Worm (Caenorhabditis elegans) whole organism, young adult: Measurements from ENCODE around the gene E02C12.10.
"Not testable (repeated sequence)": the region's sequence is repeated elsewhere in the genome, so short reads cannot be mapped to it uniquely, and the experiment has no call there.

Experiments used
- B0019.2 ChIP-seq: fragments of 200-800 bp; sonication (Bioruptor generic); conservative IDR thresholded peaks from 2 replicates; pipeline ENCODE4 v1.3.6; 2022; ENCODE audit warnings: missing genetic modification reagents, missing genetic modification characterization, missing compliant biosample characterization
- C06A6.2 ChIP-seq: fragments of 200-800 bp; sonication (Bioruptor generic); conservative IDR thresholded peaks from 2 replicates; pipeline ENCODE4 v1.3.6; 2022; ENCODE audit warnings: missing genetic modification characterization, missing compliant biosample characterization
- C17E4.6 ChIP-seq: fragments of 200-800 bp; sonication (Bioruptor generic); IDR thresholded peaks from 2 replicates; pipeline ENCODE4 v1.3.6; 2022; ENCODE audit warnings: missing genetic modification reagents, missing genetic modification characterization, missing compliant biosample characterization
- F33H1.4 ChIP-seq: fragments of 200-800 bp; sonication (Bioruptor generic); IDR thresholded peaks from 2 replicates; pipeline ENCODE4 v1.3.6; 2022; ENCODE audit warnings: missing genetic modification reagents, missing genetic modification characterization, missing compliant biosample characterization
- F37B4.10 ChIP-seq: fragments of 200-800 bp; sonication (Bioruptor generic); IDR thresholded peaks from 2 replicates; pipeline ENCODE4 v1.3.6; 2022; ENCODE audit warnings: missing genetic modification characterization, missing compliant biosample characterization
- F39B2.1 ChIP-seq: fragments of 200-800 bp; sonication (Bioruptor generic); IDR thresholded peaks from 2 replicates; pipeline ENCODE4 v1.3.6; 2022; ENCODE audit warnings: missing genetic modification reagents, missing genetic modification characterization, missing compliant biosample characterization
- K11D2.4 ChIP-seq: fragments of 200-800 bp; sonication (Bioruptor generic); IDR thresholded peaks from 2 replicates; pipeline ENCODE4 v1.3.6; 2022; ENCODE audit warnings: missing genetic modification reagents, missing genetic modification characterization, missing compliant biosample characterization
- Y53F4B.3 ChIP-seq: fragments of 200-800 bp; sonication (Bioruptor generic); IDR thresholded peaks from 2 replicates; pipeline ENCODE4 v1.3.6; 2022; ENCODE audit warnings: missing genetic modification reagents, missing genetic modification characterization, missing compliant biosample characterization
- Y53G8AR.9 ChIP-seq: fragments of 200-800 bp; sonication (Bioruptor generic); conservative IDR thresholded peaks from 2 replicates; pipeline ENCODE4 v1.3.6; 2022; ENCODE audit warnings: missing genetic modification reagents, missing genetic modification characterization, missing compliant biosample characterization
- Y56A3A.18 ChIP-seq: fragments of 200-800 bp; sonication (Bioruptor generic); IDR thresholded peaks from 2 replicates; pipeline ENCODE4 v1.3.6; 2022; ENCODE audit warnings: missing genetic modification reagents, missing genetic modification characterization, missing compliant biosample characterization
- Y67H2A.10 ChIP-seq: fragments of 200-800 bp; sonication (Bioruptor generic); conservative IDR thresholded peaks from 2 replicates; pipeline ENCODE4 v1.3.6; 2022; ENCODE audit warnings: missing genetic modification reagents, missing genetic modification characterization, missing compliant biosample characterization
- Y79H2A.3 ChIP-seq: fragments of 200-800 bp; sonication (Bioruptor generic); conservative IDR thresholded peaks from 2 replicates; pipeline ENCODE4 v1.3.6; 2022; ENCODE audit warnings: missing genetic modification reagents, missing genetic modification characterization, missing compliant biosample characterization
- aptf-2 ChIP-seq: fragments of 200-800 bp; sonication (Bioruptor generic); conservative IDR thresholded peaks from 2 replicates; pipeline ENCODE4 v1.3.6; 2022; ENCODE audit warnings: missing genetic modification reagents, missing genetic modification characterization, missing compliant biosample characterization
- aptf-3 ChIP-seq: fragments of 200-800 bp; sonication (Bioruptor generic); IDR thresholded peaks from 2 replicates; pipeline ENCODE4 v1.3.6; 2022; ENCODE audit warnings: missing genetic modification characterization, missing compliant biosample characterization
- attf-3 ChIP-seq: fragments of 200-800 bp; sonication (Bioruptor generic); conservative IDR thresholded peaks from 2 replicates; pipeline ENCODE4 v1.3.6; 2022; ENCODE audit warnings: missing genetic modification reagents, missing genetic modification characterization, missing compliant biosample characterization
- attf-6 ChIP-seq: fragments of 200-800 bp; sonication (Bioruptor generic); IDR thresholded peaks from 2 replicates; pipeline ENCODE4 v1.3.6; 2022; ENCODE audit warnings: missing genetic modification reagents, missing genetic modification characterization, missing compliant biosample characterization
- bed-1 ChIP-seq: fragments of 200-800 bp; sonication (Bioruptor generic); IDR thresholded peaks from 2 replicates; pipeline ENCODE4 v1.3.6; 2022; ENCODE audit warnings: missing genetic modification reagents, missing genetic modification characterization, missing compliant biosample characterization
- bed-2 ChIP-seq: fragments of 200-800 bp; sonication (Bioruptor generic); IDR thresholded peaks from 2 replicates; pipeline ENCODE4 v1.3.6; 2022; ENCODE audit warnings: missing genetic modification reagents, missing genetic modification characterization, missing compliant biosample characterization
- cebp-1 ChIP-seq, 2 experiments: fragments of 200-800 bp in 1 of 2; sonication (Bioruptor generic) in 1 of 2; sonication (generic microtip) in 1 of 2; IDR thresholded peaks in 1 of 2; optimal IDR thresholded peaks in 1 of 2; 2 replicates each; pipeline versions ENCODE4 v1.3.6 to Lab custom; 2017 to 2022; ENCODE audit warnings: missing compliant biosample characterization in 2 of 2, missing genetic modification characterization in 2 of 2, mild to moderate bottlenecking in 1 of 2, missing genetic modification reagents in 1 of 2, moderate library complexity in 1 of 2
- ceh-100 ChIP-seq: fragments of 200-800 bp; sonication (Bioruptor generic); IDR thresholded peaks from 2 replicates; pipeline ENCODE4 v1.3.6; 2022; ENCODE audit warnings: missing genetic modification reagents, missing genetic modification characterization, missing compliant biosample characterization
- ceh-40 ChIP-seq: fragments of 200-800 bp; sonication (Bioruptor generic); IDR thresholded peaks from 2 replicates; pipeline ENCODE4 v1.3.6; 2022; ENCODE audit warnings: missing genetic modification characterization, missing compliant biosample characterization
- ceh-58 ChIP-seq: fragments of 200-800 bp; sonication (Bioruptor generic); IDR thresholded peaks from 2 replicates; pipeline ENCODE4 v1.3.6; 2022; ENCODE audit warnings: missing genetic modification characterization, missing compliant biosample characterization
- ceh-91 ChIP-seq: fragments of 200-800 bp; sonication (Bioruptor generic); IDR thresholded peaks from 2 replicates; pipeline ENCODE4 v1.3.6; 2022; ENCODE audit warnings: missing genetic modification reagents, missing genetic modification characterization, missing compliant biosample characterization
- egl-18 ChIP-seq: fragments of 200-800 bp; sonication (Bioruptor generic); IDR thresholded peaks from 2 replicates; pipeline ENCODE4 v1.3.6; 2022; ENCODE audit warnings: missing genetic modification reagents, missing genetic modification characterization, missing compliant biosample characterization
- egl-44 ChIP-seq: fragments of 200-800 bp; sonication (Bioruptor generic); IDR thresholded peaks from 2 replicates; pipeline ENCODE4 v1.3.6; 2022; ENCODE audit warnings: missing genetic modification reagents, missing genetic modification characterization, missing compliant biosample characterization
- ekl-4 ChIP-seq: fragments of 200-800 bp; sonication (Bioruptor generic); IDR thresholded peaks from 2 replicates; pipeline ENCODE4 v1.3.6; 2022; ENCODE audit warnings: missing genetic modification reagents, missing genetic modification characterization, missing compliant biosample characterization
- hmg-1.2 ChIP-seq: fragments of 200-800 bp; sonication (Bioruptor generic); IDR thresholded peaks from 2 replicates; pipeline ENCODE4 v1.3.6; 2022; ENCODE audit warnings: missing genetic modification reagents, missing genetic modification characterization, missing compliant biosample characterization
- hsf-1 ChIP-seq: fragments of 200-800 bp; sonication (Bioruptor generic); IDR thresholded peaks from 2 replicates; pipeline ENCODE4 v1.3.6; 2022; ENCODE audit warnings: missing genetic modification reagents, missing genetic modification characterization, missing compliant biosample characterization
- lag-1 ChIP-seq: fragments of 200-800 bp; sonication (Bioruptor generic); IDR thresholded peaks from 2 replicates; pipeline ENCODE4 v1.3.6; 2022; ENCODE audit warnings: missing genetic modification reagents, missing genetic modification characterization, missing compliant biosample characterization
- lin-26 ChIP-seq: fragments of 200-800 bp; sonication (Bioruptor generic); IDR thresholded peaks from 2 replicates; pipeline ENCODE4 v1.3.6; 2022; ENCODE audit warnings: missing genetic modification reagents, missing genetic modification characterization, missing compliant biosample characterization
- lir-1 ChIP-seq: fragments of 200-800 bp; sonication (Bioruptor generic); conservative IDR thresholded peaks from 2 replicates; pipeline ENCODE4 v1.3.6; 2022; ENCODE audit warnings: missing genetic modification reagents, missing genetic modification characterization, missing compliant biosample characterization
- madf-3 ChIP-seq: fragments of 200-800 bp; sonication (Bioruptor generic); IDR thresholded peaks from 2 replicates; pipeline ENCODE4 v1.3.6; 2022; ENCODE audit warnings: missing genetic modification reagents, missing genetic modification characterization, missing compliant biosample characterization
- madf-6 ChIP-seq: fragments of 200-800 bp; sonication (Bioruptor generic); IDR thresholded peaks from 2 replicates; pipeline ENCODE4 v1.3.6; 2022; ENCODE audit warnings: missing genetic modification reagents, missing genetic modification characterization, missing compliant biosample characterization
- mcd-1 ChIP-seq: fragments of 200-800 bp; sonication (Bioruptor generic); IDR thresholded peaks from 2 replicates; pipeline ENCODE4 v1.3.6; 2022; ENCODE audit warnings: missing genetic modification reagents, missing genetic modification characterization, missing compliant biosample characterization
- nfya-2 ChIP-seq: fragments of 200-800 bp; sonication (Bioruptor generic); IDR thresholded peaks from 2 replicates; pipeline ENCODE4 v1.3.6; 2022; ENCODE audit warnings: missing genetic modification reagents, missing genetic modification characterization, missing compliant biosample characterization
- nfyb-1 ChIP-seq: fragments of 200-800 bp; sonication (Bioruptor generic); IDR thresholded peaks from 2 replicates; pipeline ENCODE4 v1.3.6; 2022; ENCODE audit warnings: missing genetic modification reagents, missing genetic modification characterization, missing compliant biosample characterization
- nhr-120 ChIP-seq: fragments of 200-800 bp; sonication (Bioruptor generic); IDR thresholded peaks from 2 replicates; pipeline ENCODE4 v1.3.6; 2022; ENCODE audit warnings: missing genetic modification characterization, missing compliant biosample characterization
- pbrm-1 ChIP-seq: fragments of 200-800 bp; sonication (Bioruptor generic); IDR thresholded peaks from 2 replicates; pipeline ENCODE4 v1.3.6; 2022; ENCODE audit warnings: missing genetic modification reagents, missing genetic modification characterization, missing compliant biosample characterization
- ztf-25 ChIP-seq: fragments of 200-800 bp; sonication (Bioruptor generic); IDR thresholded peaks from 2 replicates; pipeline ENCODE4 v1.3.6; 2022; ENCODE audit warnings: missing genetic modification reagents, missing genetic modification characterization, missing compliant biosample characterization
- ztf-28 ChIP-seq: fragments of 200-800 bp; sonication (Bioruptor generic); IDR thresholded peaks from 2 replicates; pipeline ENCODE4 v1.3.6; 2022; ENCODE audit warnings: missing genetic modification reagents, missing genetic modification characterization, missing compliant biosample characterization
- ztf-6 ChIP-seq: fragments of 200-800 bp; sonication (Bioruptor generic); IDR thresholded peaks from 2 replicates; pipeline ENCODE4 v1.3.6; 2022; ENCODE audit warnings: missing genetic modification reagents, missing genetic modification characterization, missing compliant biosample characterization

Gene E02C12.10

DNA sequence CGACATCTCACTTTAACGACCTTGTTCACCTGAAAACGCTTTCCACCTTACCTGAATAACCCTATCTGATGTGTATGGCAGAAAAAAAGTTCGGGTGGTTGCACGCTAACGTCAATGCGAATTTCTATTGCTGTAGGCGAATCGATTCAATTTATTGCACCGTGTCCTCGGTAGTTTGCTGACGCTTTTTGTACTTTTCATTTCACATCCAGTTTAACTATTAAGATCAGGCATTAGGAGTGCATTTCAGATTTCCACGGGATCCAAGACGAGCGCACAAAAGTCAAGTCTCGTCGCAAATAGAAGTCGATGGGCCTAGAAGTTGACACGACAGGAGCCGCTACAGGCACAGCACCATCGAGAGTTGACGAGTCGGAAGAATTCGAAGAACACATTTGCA lies 35.9 kb downstream of the E02C12.10 start (continued):
- TF ChIP-seq aptf-2 (GFP tag; lab: Robert Waterston, UW) (0 out of 2 replicates have a peak, but pooled peaks have one; percentile 37), cebp-1 (GFP tag; IDR thresholded peaks at IDR 0.05; lab: Robert Waterston, UW) (peak; percentile 70; the same call in 1 of the 2 replicates), cebp-1 (tag; optimal IDR thresholded peaks at IDR 0.05; lab: Kevin White, UChicago) (peak; percentile 22), lin-26 (GFP tag; lab: Robert Waterston, UW) (peak; percentile 76; the same call in 1 of the 2 replicates), attf-6 (GFP tag; lab: Robert Waterston, UW) (peak; percentile 75), ztf-28 (GFP tag; lab: Robert Waterston, UW) (peak; percentile 78), attf-3 (peak; percentile 42; the same call in 1 of the 2 replicates), aptf-3 (GFP tag; lab: Robert Waterston, UW) (0 out of 2 replicates have a peak, but pooled peaks have one; percentile 58), madf-3 (GFP tag; lab: Robert Waterston, UW) (peak; percentile 90), mcd-1 (peak; percentile 58), hsf-1 (peak; percentile 70), Y56A3A.18 (GFP tag; lab: Robert Waterston, UW) (peak; percentile 96), nfya-2 (GFP tag; lab: Robert Waterston, UW) (peak; percentile 85; the same call in 1 of the 2 replicates), ceh-100 (peak; percentile 59; the same call in 1 of the 2 replicates), K11D2.4 (peak; percentile 93), madf-6 (GFP tag; lab: Robert Waterston, UW) (peak; percentile 70), nfyb-1 (GFP tag; lab: Robert Waterston, UW) (peak; percentile 87), B0019.2 (GFP tag; lab: Robert Waterston, UW) (0 out of 2 replicates have a peak, but pooled peaks have one; percentile 17), lir-1 (0 out of 2 replicates have a peak, but pooled peaks have one; percentile 24), F39B2.1 (peak; percentile 88; the same call in 1 of the 2 replicates), F37B4.10 (peak; percentile 94; the same call in 1 of the 2 replicates), ceh-91 (peak; percentile 43; the same call in 1 of the 2 replicates), egl-44 (GFP tag; lab: Robert Waterston, UW) (0 out of 2 replicates have a peak, but pooled peaks have one; percentile 41), bed-2 (GFP tag; lab: Robert Waterston, UW) (0 out of 2 replicates have a peak, but pooled peaks have one; percentile 15)

DNA sequence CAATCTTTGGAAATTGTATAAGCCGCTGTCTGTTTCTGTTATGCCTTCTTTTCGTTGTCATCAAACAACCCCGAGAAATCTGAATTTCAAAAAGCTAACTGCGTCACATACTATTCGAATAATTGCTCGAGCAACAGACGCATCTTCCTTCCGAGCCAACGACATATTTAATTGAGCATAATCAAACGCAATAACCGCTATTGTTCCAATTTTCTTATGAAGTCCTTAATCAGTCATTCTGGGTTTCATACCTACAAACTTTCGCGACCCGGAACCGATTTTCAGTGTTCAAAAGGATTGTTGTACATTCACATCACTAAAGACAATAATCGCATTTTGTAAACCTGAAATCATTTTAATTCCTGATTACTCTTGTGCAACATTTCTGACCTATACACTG lies 36.4 kb downstream of the E02C12.10 start:
- TF ChIP-seq F37B4.10 (0 out of 2 replicates have a peak, but pooled peaks have one; percentile 44), egl-18 (GFP tag; lab: Robert Waterston, UW) (peak; percentile 74; the same call in 1 of the 2 replicates), C17E4.6 (peak; percentile 56; the same call in 1 of the 2 replicates), lag-1 (GFP tag; lab: Robert Waterston, UW) (peak; percentile 73; the same call in 1 of the 2 replicates), bed-1 (GFP tag; lab: Robert Waterston, UW) (0 out of 2 replicates have a peak, but pooled peaks have one; percentile 83), pbrm-1 (GFP tag; lab: Robert Waterston, UW) (peak; percentile 88), hmg-1.2 (GFP tag; lab: Robert Waterston, UW) (peak; percentile 63), Y67H2A.10 (GFP tag; lab: Robert Waterston, UW) (peak; percentile 68), nfya-2 (GFP tag; lab: Robert Waterston, UW) (0 out of 2 replicates have a peak, but pooled peaks have one; percentile 53), lin-26 (GFP tag; lab: Robert Waterston, UW) (peak; percentile 75; the same call in 1 of the 2 replicates), madf-3 (GFP tag; lab: Robert Waterston, UW) (peak; percentile 91), B0019.2 (GFP tag; lab: Robert Waterston, UW) (peak; percentile 59), nhr-120 (peak; percentile 89; the same call in 1 of the 2 replicates), Y79H2A.3 (GFP tag; lab: Robert Waterston, UW) (peak; percentile 99), cebp-1 (GFP tag; IDR thresholded peaks at IDR 0.05; lab: Robert Waterston, UW) (peak; percentile 78), Y56A3A.18 (GFP tag; lab: Robert Waterston, UW) (peak; percentile 93), lir-1 (0 out of 2 replicates have a peak, but pooled peaks have one; percentile 39), F33H1.4 (GFP tag; lab: Robert Waterston, UW) (peak; percentile 16; the same call in 1 of the 2 replicates), ceh-58 (GFP tag; lab: Robert Waterston, UW) (peak; percentile 87; the same call in 1 of the 2 replicates), ceh-40 (GFP tag; lab: Robert Waterston, UW) (peak; percentile 71; the same call in 1 of the 2 replicates), attf-3 (peak; percentile 62; the same call in 1 of the 2 replicates), C06A6.2 (GFP tag; lab: Robert Waterston, UW) (peak; percentile 90), K11D2.4 (peak; percentile 91), ztf-25 (0 out of 2 replicates have a peak, but pooled peaks have one; percentile 57), Y53G8AR.9 (peak; percentile 98), ekl-4 (GFP tag; lab: Robert Waterston, UW) (peak; percentile 82), hsf-1 (peak; percentile 73; the same call in 1 of the 2 replicates), Y53F4B.3 (peak; percentile 82), ztf-6 (0 out of 2 replicates have a peak, but pooled peaks have one; percentile 18), egl-44 (GFP tag; lab: Robert Waterston, UW) (peak; percentile 68), madf-6 (GFP tag; lab: Robert Waterston, UW) (peak; percentile 61), nfyb-1 (GFP tag; lab: Robert Waterston, UW) (peak; percentile 90), F39B2.1 (peak; percentile 85), aptf-2 (GFP tag; lab: Robert Waterston, UW) (0 out of 2 replicates have a peak, but pooled peaks have one; percentile 12)
- TF ChIP-seq cebp-1 (tag; optimal IDR thresholded peaks at IDR 0.05; lab: Kevin White, UChicago): not testable (repeated sequence)
